Worm (Caenorhabditis elegans) whole organism, young adult: ENCODE data around the gene R09H3.3.

Experiments used
- B0019.2 ChIP-seq: fragments of 200-800 bp; sonication (Bioruptor generic); conservative IDR thresholded peaks from 2 replicates; pipeline ENCODE4 v1.3.6; 2022; ENCODE audit warnings: missing genetic modification reagents, missing genetic modification characterization, missing compliant biosample characterization
- B0035.1 ChIP-seq: sonication (generic microtip); optimal IDR thresholded peaks from 2 replicates; lab custom pipeline; 2016; ENCODE audit warnings: missing genetic modification characterization, mild to moderate bottlenecking, missing compliant biosample characterization, missing genotype, missing genetic modification reagents
- B0261.1 ChIP-seq: sonication (generic microtip); optimal IDR thresholded peaks from 2 replicates; lab custom pipeline; 2016; ENCODE audit warnings: mild to moderate bottlenecking, missing genetic modification characterization, moderate library complexity, missing compliant biosample characterization
- C06A6.2 ChIP-seq: fragments of 200-800 bp; sonication (Bioruptor generic); conservative IDR thresholded peaks from 2 replicates; pipeline ENCODE4 v1.3.6; 2022; ENCODE audit warnings: missing genetic modification characterization, missing compliant biosample characterization
- K11D2.4 ChIP-seq: fragments of 200-800 bp; sonication (Bioruptor generic); IDR thresholded peaks from 2 replicates; pipeline ENCODE4 v1.3.6; 2022; ENCODE audit warnings: missing genetic modification reagents, missing genetic modification characterization, missing compliant biosample characterization
- K12H6.12 ChIP-seq: fragments of 200-800 bp; sonication (Bioruptor generic); optimal IDR thresholded peaks from 2 replicates; lab custom pipeline; 2018; ENCODE audit warnings: mild to moderate bottlenecking, missing genetic modification characterization, missing compliant biosample characterization
- T07F8.4 ChIP-seq: sonication (generic microtip); optimal IDR thresholded peaks from 2 replicates; lab custom pipeline; 2016; ENCODE audit warnings: mild to moderate bottlenecking, missing genetic modification characterization, moderate library complexity, missing compliant biosample characterization
- T26A5.8 ChIP-seq: sonication (generic microtip); optimal IDR thresholded peaks from 2 replicates; lab custom pipeline; 2016; ENCODE audit warnings: missing genetic modification characterization, missing compliant biosample characterization
- Y56A3A.18 ChIP-seq: fragments of 200-800 bp; sonication (Bioruptor generic); IDR thresholded peaks from 2 replicates; pipeline ENCODE4 v1.3.6; 2022; ENCODE audit warnings: missing genetic modification reagents, missing genetic modification characterization, missing compliant biosample characterization
- Y79H2A.3 ChIP-seq: fragments of 200-800 bp; sonication (Bioruptor generic); conservative IDR thresholded peaks from 2 replicates; pipeline ENCODE4 v1.3.6; 2022; ENCODE audit warnings: missing genetic modification reagents, missing genetic modification characterization, missing compliant biosample characterization
- Y95B8A.8 ChIP-seq: fragments of 200-800 bp; sonication (Bioruptor generic); IDR thresholded peaks from 2 replicates; pipeline ENCODE4 v1.3.6; 2022; ENCODE audit warnings: missing genetic modification reagents, missing genetic modification characterization, missing compliant biosample characterization
- aptf-2 ChIP-seq: fragments of 200-800 bp; sonication (Bioruptor generic); conservative IDR thresholded peaks from 2 replicates; pipeline ENCODE4 v1.3.6; 2022; ENCODE audit warnings: missing genetic modification reagents, missing genetic modification characterization, missing compliant biosample characterization
- attf-6 ChIP-seq: fragments of 200-800 bp; sonication (Bioruptor generic); IDR thresholded peaks from 2 replicates; pipeline ENCODE4 v1.3.6; 2022; ENCODE audit warnings: missing genetic modification reagents, missing genetic modification characterization, missing compliant biosample characterization
- ceh-100 ChIP-seq: fragments of 200-800 bp; sonication (Bioruptor generic); IDR thresholded peaks from 2 replicates; pipeline ENCODE4 v1.3.6; 2022; ENCODE audit warnings: missing genetic modification reagents, missing genetic modification characterization, missing compliant biosample characterization
- ceh-79 ChIP-seq: sonication (generic microtip); optimal IDR thresholded peaks from 2 replicates; lab custom pipeline; 2017; ENCODE audit warnings: mild to moderate bottlenecking, missing genetic modification characterization, missing compliant biosample characterization
- die-1 ChIP-seq: sonication (generic microtip); optimal IDR thresholded peaks from 2 replicates; lab custom pipeline; 2016; ENCODE audit warnings: missing genotype, mild to moderate bottlenecking, missing genetic modification characterization, missing compliant biosample characterization
- dpff-1 ChIP-seq: sonication (generic microtip); optimal IDR thresholded peaks from 2 replicates; lab custom pipeline; 2017; ENCODE audit warnings: mild to moderate bottlenecking, missing genetic modification characterization, missing compliant biosample characterization
- ekl-4 ChIP-seq: fragments of 200-800 bp; sonication (Bioruptor generic); IDR thresholded peaks from 2 replicates; pipeline ENCODE4 v1.3.6; 2022; ENCODE audit warnings: missing genetic modification reagents, missing genetic modification characterization, missing compliant biosample characterization
- hlh-26 ChIP-seq: fragments of 200-800 bp; sonication (Bioruptor generic); conservative IDR thresholded peaks from 2 replicates; pipeline ENCODE4 v1.3.6; 2022; ENCODE audit warnings: missing genetic modification reagents, missing genetic modification characterization, missing compliant biosample characterization
- hmg-1.2 ChIP-seq: fragments of 200-800 bp; sonication (Bioruptor generic); IDR thresholded peaks from 2 replicates; pipeline ENCODE4 v1.3.6; 2022; ENCODE audit warnings: missing genetic modification reagents, missing genetic modification characterization, missing compliant biosample characterization
- hmg-20 ChIP-seq: fragments of 200-800 bp; sonication (Bioruptor generic); IDR thresholded peaks from 2 replicates; pipeline ENCODE4 v1.3.6; 2022; ENCODE audit warnings: missing genetic modification reagents, missing genetic modification characterization, missing compliant biosample characterization
- hrde-1 ChIP-seq: sonication (generic microtip); optimal IDR thresholded peaks from 2 replicates; lab custom pipeline; 2016; ENCODE audit warnings: missing genetic modification characterization, mild to moderate bottlenecking, missing compliant biosample characterization, moderate library complexity, missing genotype, missing genetic modification reagents, borderline replicate concordance
- lin-26 ChIP-seq: fragments of 200-800 bp; sonication (Bioruptor generic); IDR thresholded peaks from 2 replicates; pipeline ENCODE4 v1.3.6; 2022; ENCODE audit warnings: missing genetic modification reagents, missing genetic modification characterization, missing compliant biosample characterization
- lin-35 ChIP-seq, 3 experiments: fragments of 150-350 bp in 2 of 3; sonication (generic microtip) in 1 of 3; optimal IDR thresholded peaks; 2 replicates each; lab custom pipeline; 2014 to 2018; ENCODE audit warnings: missing biosample characterization in 3 of 3, missing genetic modification characterization in 3 of 3, missing genetic modification reagents in 3 of 3
- lsl-1 ChIP-seq: fragments of 200-800 bp; sonication (Bioruptor generic); optimal IDR thresholded peaks from 2 replicates; lab custom pipeline; 2018; ENCODE audit warnings: mild to moderate bottlenecking, missing genetic modification characterization, moderate library complexity, missing compliant biosample characterization
- lsy-27 ChIP-seq: sonication (generic microtip); optimal IDR thresholded peaks from 2 replicates; lab custom pipeline; 2017; ENCODE audit warnings: missing genetic modification characterization, mild to moderate bottlenecking, missing compliant biosample characterization, antibody characterized with exemption, missing genotype, borderline replicate concordance; ENCODE audit not compliant: insufficient read depth
- mcd-1 ChIP-seq: fragments of 200-800 bp; sonication (Bioruptor generic); IDR thresholded peaks from 2 replicates; pipeline ENCODE4 v1.3.6; 2022; ENCODE audit warnings: missing genetic modification reagents, missing genetic modification characterization, missing compliant biosample characterization
- mes-4 ChIP-seq: sonication (generic microtip); optimal IDR thresholded peaks from 2 replicates; lab custom pipeline; 2016; ENCODE audit warnings: missing genotype, missing genetic modification characterization, missing compliant biosample characterization
- mxl-1 ChIP-seq: sonication (generic microtip); optimal IDR thresholded peaks from 2 replicates; lab custom pipeline; 2016; ENCODE audit warnings: missing genetic modification characterization, missing compliant biosample characterization
- nfyb-1 ChIP-seq: fragments of 200-800 bp; sonication (Bioruptor generic); IDR thresholded peaks from 2 replicates; pipeline ENCODE4 v1.3.6; 2022; ENCODE audit warnings: missing genetic modification reagents, missing genetic modification characterization, missing compliant biosample characterization
- nhr-120 ChIP-seq: fragments of 200-800 bp; sonication (Bioruptor generic); IDR thresholded peaks from 2 replicates; pipeline ENCODE4 v1.3.6; 2022; ENCODE audit warnings: missing genetic modification characterization, missing compliant biosample characterization
- nhr-80 ChIP-seq: sonication (generic microtip); optimal IDR thresholded peaks from 2 replicates; lab custom pipeline; 2016; ENCODE audit warnings: missing genetic modification characterization, missing compliant biosample characterization
- rec-8 ChIP-seq, 2 experiments: sonication (generic microtip); optimal IDR thresholded peaks; 2 replicates each; lab custom pipeline; 2016; ENCODE audit warnings: mild to moderate bottlenecking in 2 of 2, missing genetic modification characterization in 2 of 2, missing genetic modification reagents in 2 of 2, missing genotype in 2 of 2, missing biosample characterization in 1 of 2, missing compliant biosample characterization in 1 of 2, moderate library complexity in 1 of 2
- rpc-1 ChIP-seq, 2 experiments: fragments of 150-350 bp in 1 of 2; sonication (generic microtip) in 1 of 2; optimal IDR thresholded peaks; 2 replicates each; lab custom pipeline; 2014 to 2018; ENCODE audit warnings: missing biosample characterization in 1 of 2, missing genetic modification characterization in 1 of 2, missing genetic modification reagents in 1 of 2, missing genotype in 1 of 2
- snpc-1.1 ChIP-seq: sonication (generic microtip); optimal IDR thresholded peaks from 2 replicates; lab custom pipeline; 2017; ENCODE audit warnings: missing genetic modification characterization, mild to moderate bottlenecking, missing compliant biosample characterization, antibody characterized with exemption, moderate library complexity, missing genotype, missing genetic modification reagents; ENCODE audit not compliant: insufficient read depth
- somi-1 ChIP-seq: fragments of 200-800 bp; sonication (Bioruptor generic); optimal IDR thresholded peaks from 2 replicates; lab custom pipeline; 2018; ENCODE audit warnings: mild to moderate bottlenecking, missing genetic modification characterization, missing compliant biosample characterization
- sptf-2 ChIP-seq: fragments of 200-800 bp; sonication (Bioruptor generic); optimal IDR thresholded peaks from 2 replicates; lab custom pipeline; 2018; ENCODE audit warnings: mild to moderate bottlenecking, missing genetic modification characterization, missing compliant biosample characterization
- tbp1 ChIP-seq: fragments of 200-800 bp; sonication (Bioruptor generic); optimal IDR thresholded peaks from 2 replicates; lab custom pipeline; 2018; ENCODE audit warnings: mild to moderate bottlenecking, missing genetic modification characterization, missing compliant biosample characterization
- tbx-9 ChIP-seq: sonication (generic microtip); optimal IDR thresholded peaks from 2 replicates; lab custom pipeline; 2016; ENCODE audit warnings: borderline replicate concordance, missing genetic modification characterization, inconsistent platforms, missing compliant biosample characterization
- tlf-1 ChIP-seq: fragments of 200-800 bp; sonication (Bioruptor generic); optimal IDR thresholded peaks from 2 replicates; lab custom pipeline; 2018; ENCODE audit warnings: mild to moderate bottlenecking, missing genetic modification characterization, missing compliant biosample characterization
- xnd-1 ChIP-seq: sonication (generic microtip); optimal IDR thresholded peaks from 2 replicates; lab custom pipeline; 2016; ENCODE audit warnings: missing genotype, missing genetic modification reagents, missing genetic modification characterization, missing compliant biosample characterization
- zfh-2 ChIP-seq: fragments of 200-800 bp; sonication (Bioruptor generic); conservative IDR thresholded peaks from 2 replicates; pipeline ENCODE4 v1.3.6; 2022; ENCODE audit warnings: missing genetic modification reagents, missing genetic modification characterization, missing compliant biosample characterization
- zim-3 ChIP-seq: sonication (generic microtip); optimal IDR thresholded peaks from 2 replicates; lab custom pipeline; 2017; ENCODE audit warnings: mild to moderate bottlenecking, missing genetic modification characterization, moderate library complexity, missing compliant biosample characterization
- ztf-22 ChIP-seq: fragments of 200-800 bp; sonication (Bioruptor generic); optimal IDR thresholded peaks from 2 replicates; lab custom pipeline; 2018; ENCODE audit warnings: mild to moderate bottlenecking, missing genetic modification characterization, moderate library complexity, missing compliant biosample characterization

R09H3.3 gene

DNA sequence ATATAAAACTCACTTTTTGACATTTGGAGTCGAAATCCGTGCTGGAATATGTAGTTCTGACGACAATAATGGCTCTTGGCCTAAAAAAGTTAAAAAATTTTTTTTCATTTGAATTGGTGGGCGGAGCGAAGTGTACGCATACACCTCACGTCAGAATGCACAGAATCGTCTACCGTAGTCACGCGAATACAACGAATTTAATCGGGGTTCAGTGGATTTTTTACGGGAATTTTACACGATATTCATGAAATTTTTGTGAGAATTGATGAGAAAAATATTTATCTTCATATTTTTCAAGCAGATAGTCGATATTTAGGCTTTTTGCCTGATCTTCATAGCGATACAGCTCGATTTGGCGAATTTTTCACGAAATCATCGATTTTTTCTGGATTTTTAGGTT lies at the start of gene R09H3.3:
Gene R09H3.3 (minus strand): TSS at position 101 of the 400 bp plus-strand sequence.
- TF ChIP-seq nhr-80 (tag; lab: Kevin White, UChicago) (no peak), nfyb-1 (GFP tag; lab: Robert Waterston, UW) (no peak), B0035.1 (no peak), nhr-120 (GFP tag; lab: Robert Waterston, UW) (no peak), Y95B8A.8 (GFP tag; lab: Robert Waterston, UW) (no peak), zim-3 (tag; lab: Kevin White, UChicago) (no peak), sptf-2 (no peak), somi-1 (no peak), Y56A3A.18 (GFP tag; lab: Robert Waterston, UW) (no peak), snpc-1.1 (tag; lab: Kevin White, UChicago) (no peak), K12H6.12 (tag; lab: Kevin White, UChicago) (no peak), hmg-20 (GFP tag; lab: Robert Waterston, UW) (no peak), tbx-9 (tag; lab: Kevin White, UChicago) (no peak), die-1 (tag; lab: Kevin White, UChicago) (no peak), tlf-1 (GFP tag; lab: Kevin White, UChicago) (no peak)

DNA sequence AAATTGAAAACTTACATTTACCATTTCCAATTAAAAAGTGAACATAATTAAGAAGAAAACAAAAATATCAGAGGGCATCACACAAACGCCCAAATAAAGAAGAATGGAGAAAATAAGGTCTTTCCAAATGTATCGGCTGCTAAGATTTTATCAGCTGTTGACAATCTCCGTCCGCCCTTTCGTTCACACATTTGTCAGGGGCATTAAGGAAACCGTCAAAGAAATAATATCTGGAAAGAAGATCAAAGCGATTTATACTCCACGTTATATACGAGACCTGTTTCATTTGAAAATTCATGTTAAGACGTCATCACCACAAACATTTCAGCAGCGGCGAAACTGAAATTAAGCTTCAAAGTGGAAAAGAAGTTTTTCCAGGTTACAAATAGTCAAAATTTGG lies 43.9 kb upstream of the R09H3.3 start, which contains the start of gene fbxa-52:
Gene fbxa-52 (minus strand): TSS at position 101 of the 400 bp plus-strand sequence.
- TF ChIP-seq K11D2.4 (GFP tag; lab: Robert Waterston, UW) (no peak), lsy-27 (no peak), snpc-1.1 (tag; lab: Kevin White, UChicago) (no peak), lin-35 (GFP tag; optimal IDR thresholded peaks at IDR 0.05; lab: Kevin White, UChicago) (no peak), B0019.2 (no peak), rec-8 (tag; optimal IDR thresholded peaks at IDR 0.05; lab: Kevin White, UChicago) (no peak), sptf-2 (no peak), nfyb-1 (GFP tag; lab: Robert Waterston, UW) (no peak), mxl-1 (tag; lab: Kevin White, UChicago) (no peak), zfh-2 (no peak), mcd-1 (GFP tag; lab: Robert Waterston, UW) (no peak)

DNA sequence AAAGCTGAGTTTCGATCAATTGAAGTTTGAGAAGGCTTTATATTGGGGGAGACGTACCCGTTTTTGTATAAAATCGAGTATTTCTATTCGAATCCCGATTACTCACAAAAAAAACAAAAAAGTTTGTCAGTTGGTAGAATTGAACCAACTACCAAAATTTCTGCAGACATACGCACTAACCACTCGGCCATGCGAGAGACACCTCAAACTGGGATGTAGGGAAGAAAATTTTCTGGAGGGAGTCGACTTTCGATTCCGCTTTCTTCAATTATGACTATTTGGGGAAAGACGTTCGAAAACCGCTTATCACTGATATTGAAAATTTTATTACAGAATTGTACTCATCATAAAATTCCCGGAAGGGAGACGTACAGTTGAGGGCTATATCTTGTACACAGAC lies 38.6 kb upstream of the R09H3.3 start:
- TF ChIP-seq lin-26 (GFP tag; lab: Robert Waterston, UW), result peak; percentile 53; the same call in 1 of the 2 replicates
- peak; percentile 59 for TF ChIP-seq B0261.1 (tag; lab: Kevin White, UChicago)
- peak; percentile 22 for TF ChIP-seq rpc-1 (optimal IDR thresholded peaks at IDR 0.05; lab: Kevin White, UChicago)
- TF ChIP-seq rpc-1 (tag; optimal IDR thresholded peaks at IDR 0.05; lab: Kevin White, UChicago), result peak; percentile 65
- peak; percentile 81 for TF ChIP-seq tbp1

DNA sequence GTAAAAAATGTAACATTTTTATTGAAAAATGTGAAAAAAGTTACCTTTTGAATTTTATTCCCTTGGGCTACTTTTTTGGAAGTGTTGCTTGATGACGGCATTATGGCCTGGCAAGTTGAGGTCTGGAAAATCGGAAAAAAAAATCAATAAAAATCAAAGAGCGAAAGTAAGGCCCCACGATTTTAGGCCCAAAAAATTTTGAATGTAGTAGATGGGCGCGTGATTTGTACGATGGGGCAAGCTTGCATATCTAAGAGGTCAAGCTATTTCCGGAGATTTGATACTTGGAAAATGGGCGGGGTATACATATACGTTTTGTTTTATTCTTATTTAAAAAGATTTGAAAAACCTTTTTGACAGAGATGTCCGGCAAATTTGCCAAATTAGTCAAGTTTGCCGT lies 37.9 kb upstream of the R09H3.3 start, which contains the start of gene F07G6.5:
Gene F07G6.5 (minus strand): TSS at position 101 of the 400 bp plus-strand sequence.
- TF ChIP-seq ceh-100 (GFP tag; lab: Robert Waterston, UW), result no peak
- no peak for TF ChIP-seq attf-6 (GFP tag; lab: Robert Waterston, UW)
- no peak for TF ChIP-seq dpff-1 (tag; lab: Kevin White, UChicago)
- no peak for TF ChIP-seq rec-8 (tag; optimal IDR thresholded peaks at IDR 0.05; lab: Kevin White, UChicago)
- TF ChIP-seq Y79H2A.3 (GFP tag; lab: Robert Waterston, UW), result no peak
- TF ChIP-seq xnd-1 (tag; lab: Kevin White, UChicago), result no peak
- no peak for TF ChIP-seq lsl-1 (GFP tag; lab: Kevin White, UChicago)
- no peak for TF ChIP-seq aptf-2 (GFP tag; lab: Robert Waterston, UW)
- no peak for TF ChIP-seq hmg-1.2 (GFP tag; lab: Robert Waterston, UW)
- no peak for TF ChIP-seq lin-26 (GFP tag; lab: Robert Waterston, UW)
- no peak for TF ChIP-seq hrde-1 (tag; lab: Kevin White, UChicago)
- no peak for TF ChIP-seq T26A5.8 (tag; lab: Kevin White, UChicago)
- TF ChIP-seq ekl-4 (GFP tag; lab: Robert Waterston, UW), result no peak
- no peak for TF ChIP-seq sptf-2
- no peak for TF ChIP-seq C06A6.2 (GFP tag; lab: Robert Waterston, UW)
- TF ChIP-seq mes-4 (tag; lab: Kevin White, UChicago), result no peak
- TF ChIP-seq hlh-26 (GFP tag; lab: Robert Waterston, UW), result no peak
- TF ChIP-seq ceh-79 (tag; lab: Kevin White, UChicago), result no peak
- no peak for TF ChIP-seq ztf-22 (GFP tag; lab: Kevin White, UChicago)
- TF ChIP-seq T07F8.4 (tag; lab: Kevin White, UChicago), result no peak
